Worm (Caenorhabditis elegans): ENCODE data around the gene ZK809.1.

- no peak for TF ChIP-seq ceh-16 (tag; optimal IDR thresholded peaks at IDR 0.05)
- no peak for TF ChIP-seq pqm-1 (tag; optimal IDR thresholded peaks at IDR 0.05)
- no peak for TF ChIP-seq ZK546.5 (tag; optimal IDR thresholded peaks at IDR 0.05)
Measured at ce11 chrIV:11681905-11682304, 40.0 kb downstream of the ZK809.1 start, which contains the start of gene ZK792.4.
